Fruit fly (Drosophila melanogaster): ENCODE results near the gene del.
A peak's percentile ranks its signal among the peaks of the same experiment; 100 is the strongest.

del gene

DNA sequence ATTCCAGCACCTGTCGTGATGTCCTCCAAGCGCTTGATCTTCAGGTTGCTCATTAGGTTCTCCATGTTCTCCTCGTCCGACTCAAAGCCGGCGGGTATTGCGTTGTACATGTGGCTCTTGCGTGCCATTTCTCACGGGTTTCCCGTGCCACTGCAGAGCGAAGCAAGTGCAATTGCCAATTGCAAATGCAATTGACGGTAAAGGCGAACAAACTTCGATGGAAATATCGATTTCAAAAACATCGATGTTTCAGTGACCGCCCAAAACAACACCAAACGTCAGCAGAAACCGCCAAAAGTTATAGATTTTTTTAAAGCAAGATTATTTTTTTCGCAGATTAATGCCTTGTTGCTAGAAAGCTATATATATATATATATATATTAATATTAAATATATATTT is 14.5 kb upstream of the del start, which contains the start of gene Nbr (continued):
- TF ChIP-seq CG8281 (tag; optimal IDR thresholded peaks at IDR 0.05) (no peak), CG7271 (tag; optimal IDR thresholded peaks at IDR 0.05) (no peak), Sox102F (GFP tag; optimal IDR thresholded peaks at IDR 0.05) (no peak), sima (GFP tag; optimal IDR thresholded peaks at IDR 0.05) (no peak), corto (GFP tag; optimal IDR thresholded peaks at IDR 0.05) (no peak), dmrt11E (tag; optimal IDR thresholded peaks at IDR 0.05) (no peak), pb (GFP tag; optimal IDR thresholded peaks at IDR 0.05) (no peak), CG31441 (GFP tag; IDR thresholded peaks at IDR 0.05) (no peak), CG6254 (GFP tag; optimal IDR thresholded peaks at IDR 0.05) (no peak), seq (GFP tag; IDR thresholded peaks at IDR 0.05) (no peak), otp (GFP tag; IDR thresholded peaks at IDR 0.05) (0 out of 3 replicates have a peak, but pooled peaks have one; percentile 16), CG16813 (GFP tag; IDR thresholded peaks at IDR 0.05; ENCODE audit: partially characterized antibody) (peak; percentile 54; the same call in 2 of the 3 replicates), aop (GFP tag; IDR thresholded peaks at IDR 0.05) (no peak), az2 (GFP tag; optimal IDR thresholded peaks at IDR 0.05) (no peak), Sry-β (GFP tag; optimal IDR thresholded peaks at IDR 0.05) (no peak), CG12659 (GFP tag; optimal IDR thresholded peaks at IDR 0.05) (peak; percentile 17), CG8944 (GFP tag; optimal IDR thresholded peaks at IDR 0.05) (no peak), CG1024 (GFP tag; IDR thresholded peaks at IDR 0.05) (no peak), CG6813 (GFP tag; optimal IDR thresholded peaks at IDR 0.05) (no peak), unpg (GFP tag; optimal IDR thresholded peaks at IDR 0.05) (no peak), dysf (GFP tag; IDR thresholded peaks at IDR 0.05) (no peak), H2.0 (GFP tag; IDR thresholded peaks at IDR 0.05) (no peak), chm (GFP tag; IDR thresholded peaks at IDR 0.05) (no peak), Hmx (GFP tag; optimal IDR thresholded peaks at IDR 0.05) (no peak), CG18764 (GFP tag; optimal IDR thresholded peaks at IDR 0.05) (no peak), run (tag; optimal IDR thresholded peaks at IDR 0.05) (no peak), PHDP (tag; optimal IDR thresholded peaks at IDR 0.05) (no peak), GATAe (GFP tag; conservative IDR thresholded peaks at IDR 0.05) (no peak), HLHmδ (GFP tag; optimal IDR thresholded peaks at IDR 0.05) (no peak), toy (GFP tag; IDR thresholded peaks at IDR 0.05) (no peak), CG34422 (GFP tag; IDR thresholded peaks at IDR 0.05) (no peak), vvl (GFP tag; IDR thresholded peaks at IDR 0.05) (0 out of 2 replicates have a peak, but pooled peaks have one; percentile 7), Atf-2 (GFP tag; optimal IDR thresholded peaks at IDR 0.05) (no peak), CG7556 (GFP tag; optimal IDR thresholded peaks at IDR 0.05) (no peak), MTF-1 (GFP tag; optimal IDR thresholded peaks at IDR 0.05; ENCODE audit: borderline replicate concordance) (no peak), gem (tag; optimal IDR thresholded peaks at IDR 0.05) (no peak), CG9876 (GFP tag; optimal IDR thresholded peaks at IDR 0.05) (no peak), Fer1 (GFP tag; optimal IDR thresholded peaks at IDR 0.05) (no peak), dpn (GFP tag; optimal IDR thresholded peaks at IDR 0.05) (no peak), CG6683 (GFP tag; optimal IDR thresholded peaks at IDR 0.05) (no peak), CG32772 (GFP tag; IDR thresholded peaks at IDR 0.05) (no peak), prd (optimal IDR thresholded peaks at IDR 0.05) (no peak), prd (GFP tag; IDR thresholded peaks at IDR 0.05) (no peak), CG13894 (tag; optimal IDR thresholded peaks at IDR 0.05) (no peak), CG16815 (GFP tag; optimal IDR thresholded peaks at IDR 0.05) (no peak), CG8089 (GFP tag; optimal IDR thresholded peaks at IDR 0.05) (no peak), pfk (GFP tag; optimal IDR thresholded peaks at IDR 0.05) (no peak), Atf3 (GFP tag; optimal IDR thresholded peaks at IDR 0.05) (no peak), CG12219 (GFP tag; optimal IDR thresholded peaks at IDR 0.05) (no peak), Asciz (GFP tag; optimal IDR thresholded peaks at IDR 0.05) (no peak), CG15073 (GFP tag; optimal IDR thresholded peaks at IDR 0.05) (no peak), ci (GFP tag; IDR thresholded peaks at IDR 0.05) (0 out of 3 replicates have a peak, but pooled peaks have one; percentile 24)
